Fruit fly (Drosophila melanogaster) whole organism, adult: ENCODE data around the gene mRpL27.
A peak's percentile ranks its signal among the peaks of the same experiment; 100 is the strongest.

Experiments
- CG11617 ChIP-seq: fragments of 200-800 bp; sonication (Bioruptor generic); optimal IDR thresholded peaks from 2 replicates; lab custom pipeline; 2017; ENCODE audit warnings: mild to moderate bottlenecking, missing biosample characterization, missing genetic modification reagents, missing genetic modification characterization
- CG12768 ChIP-seq: fragments of 200-800 bp; sonication (Bioruptor generic); optimal IDR thresholded peaks from 2 replicates; lab custom pipeline; 2017; ENCODE audit warnings: missing biosample characterization, missing genetic modification characterization, mild to moderate bottlenecking, moderate library complexity, missing genetic modification reagents
- CG14711 ChIP-seq: fragments of 200-800 bp; sonication (Bioruptor generic); optimal IDR thresholded peaks from 2 replicates; lab custom pipeline; 2018; ENCODE audit warnings: missing biosample characterization, mild to moderate bottlenecking, missing genetic modification characterization, moderate library complexity
- CG1620 ChIP-seq: fragments of 200-800 bp; sonication (Bioruptor generic); optimal IDR thresholded peaks from 2 replicates; lab custom pipeline; 2016; ENCODE audit warnings: missing biosample characterization, missing genetic modification characterization
- CG33017 ChIP-seq: fragments of 200-800 bp; sonication (Bioruptor generic); optimal IDR thresholded peaks from 2 replicates; lab custom pipeline; 2018; ENCODE audit warnings: missing biosample characterization, mild to moderate bottlenecking, missing genetic modification characterization, moderate library complexity
- CG5204 ChIP-seq: fragments of 200-800 bp; sonication (Bioruptor generic); optimal IDR thresholded peaks from 2 replicates; lab custom pipeline; 2016; ENCODE audit warnings: missing biosample characterization, missing genetic modification characterization
- CG7045 ChIP-seq: fragments of 200-800 bp; sonication (Bioruptor generic); optimal IDR thresholded peaks from 2 replicates; lab custom pipeline; 2017; ENCODE audit warnings: missing biosample characterization, mild to moderate bottlenecking, missing genetic modification characterization
- CG7101 ChIP-seq: fragments of 200-800 bp; sonication (Bioruptor generic); optimal IDR thresholded peaks from 2 replicates; lab custom pipeline; 2018; ENCODE audit warnings: missing biosample characterization, mild to moderate bottlenecking, missing genetic modification characterization, moderate library complexity
- Clk ChIP-seq: fragments of 200-800 bp; sonication (Bioruptor generic); optimal IDR thresholded peaks from 2 replicates; lab custom pipeline; 2017; ENCODE audit warnings: missing biosample characterization, missing genetic modification characterization
- Crg-1 ChIP-seq: fragments of 200-800 bp; sonication (Bioruptor generic); optimal IDR thresholded peaks from 2 replicates; lab custom pipeline; 2016; ENCODE audit warnings: missing biosample characterization, missing genetic modification characterization
- Hr96 ChIP-seq: fragments of 200-800 bp; sonication (Bioruptor generic); optimal IDR thresholded peaks from 2 replicates; lab custom pipeline; 2016; ENCODE audit warnings: missing biosample characterization, missing genetic modification characterization
- Mnt ChIP-seq: fragments of 200-800 bp; sonication (Bioruptor generic); optimal IDR thresholded peaks from 2 replicates; lab custom pipeline; 2016; ENCODE audit warnings: missing biosample characterization, mild to moderate bottlenecking, missing genetic modification characterization
- bab1 ChIP-seq: fragments of 200-800 bp; sonication (Bioruptor generic); optimal IDR thresholded peaks from 3 replicates; lab custom pipeline; 2019; ENCODE audit warnings: missing biosample characterization, mild to moderate bottlenecking, missing genetic modification characterization, moderate library complexity
- cic ChIP-seq: fragments of 200-800 bp; sonication (Bioruptor generic); optimal IDR thresholded peaks from 2 replicates; lab custom pipeline; 2017; ENCODE audit warnings: missing biosample characterization, mild to moderate bottlenecking, missing genetic modification characterization, moderate library complexity
- cnc ChIP-seq, 2 experiments: fragments of >200 bp; optimal IDR thresholded peaks; 2 replicates each; lab custom pipeline; 2017
- kay ChIP-seq: fragments of 200-800 bp; sonication (Bioruptor generic); peaks from one replicate; lab custom pipeline; 2016; ENCODE audit warnings: missing biosample characterization, missing genetic modification characterization, borderline replicate concordance
- ovo ChIP-seq: fragments of 200-800 bp; sonication (Bioruptor generic); optimal IDR thresholded peaks from 2 replicates; lab custom pipeline; 2016; ENCODE audit warnings: missing biosample characterization, missing genetic modification characterization
- pad ChIP-seq: fragments of 200-800 bp; sonication (Bioruptor generic); optimal IDR thresholded peaks from 3 replicates; lab custom pipeline; 2017; ENCODE audit warnings: missing biosample characterization, missing genetic modification characterization, mild to moderate bottlenecking, moderate library complexity, missing genetic modification reagents
- tj ChIP-seq: fragments of 200-800 bp; sonication (Bioruptor generic); optimal IDR thresholded peaks from 3 replicates; lab custom pipeline; 2017; ENCODE audit warnings: missing biosample characterization, mild to moderate bottlenecking, missing genetic modification characterization, moderate library complexity
- toe ChIP-seq: fragments of 200-800 bp; sonication (Bioruptor generic); optimal IDR thresholded peaks from 2 replicates; lab custom pipeline; 2016; ENCODE audit warnings: missing biosample characterization, missing genetic modification characterization

The mRpL27 gene

DNA sequence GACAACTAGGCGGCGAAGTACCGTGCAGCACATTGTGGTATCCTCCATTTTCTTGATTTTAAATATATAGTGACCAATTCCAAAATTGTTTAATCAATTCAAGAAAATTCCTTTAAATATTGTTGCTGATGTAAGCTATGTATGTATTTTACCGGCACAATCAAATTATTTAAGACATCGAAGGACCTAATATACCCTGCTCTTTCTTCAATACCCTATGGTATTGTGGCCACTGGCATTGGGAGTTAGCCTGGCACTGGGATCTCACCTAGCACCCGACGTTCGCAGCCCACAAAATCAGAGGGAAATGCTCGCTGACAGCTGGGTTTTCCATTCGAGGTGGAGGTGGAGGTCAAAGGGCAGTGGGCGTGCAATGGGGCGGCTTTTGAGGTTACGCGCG lies 37.3 kb downstream of the mRpL27 start:
- no peak for TF ChIP-seq tj (GFP tag; lab: Kevin White, UChicago)
- no peak for TF ChIP-seq CG14711
- TF ChIP-seq Clk (GFP tag; lab: Kevin White, UChicago): no peak
- TF ChIP-seq CG7101 (tag; lab: Kevin White, UChicago): no peak
- TF ChIP-seq CG12768 (GFP tag; lab: Kevin White, UChicago): no peak
- no peak for TF ChIP-seq CG7045 (GFP tag; lab: Kevin White, UChicago)
- no peak for TF ChIP-seq ovo (GFP tag; lab: Kevin White, UChicago)
- TF ChIP-seq Mnt (GFP tag; lab: Kevin White, UChicago): no peak
- no peak for TF ChIP-seq bab1
- no peak for TF ChIP-seq cic (GFP tag; lab: Kevin White, UChicago)
- no peak for TF ChIP-seq kay (GFP tag; lab: Kevin White, UChicago)
- TF ChIP-seq Crg-1 (GFP tag; lab: Kevin White, UChicago): no peak
- no peak for TF ChIP-seq CG1620 (GFP tag; lab: Kevin White, UChicago)
- TF ChIP-seq CG33017 (tag; lab: Kevin White, UChicago): no peak
- no peak for TF ChIP-seq CG11617
- no peak for TF ChIP-seq Hr96 (GFP tag; lab: Kevin White, UChicago)
- no peak for TF ChIP-seq pad (GFP tag; lab: Kevin White, UChicago)

DNA sequence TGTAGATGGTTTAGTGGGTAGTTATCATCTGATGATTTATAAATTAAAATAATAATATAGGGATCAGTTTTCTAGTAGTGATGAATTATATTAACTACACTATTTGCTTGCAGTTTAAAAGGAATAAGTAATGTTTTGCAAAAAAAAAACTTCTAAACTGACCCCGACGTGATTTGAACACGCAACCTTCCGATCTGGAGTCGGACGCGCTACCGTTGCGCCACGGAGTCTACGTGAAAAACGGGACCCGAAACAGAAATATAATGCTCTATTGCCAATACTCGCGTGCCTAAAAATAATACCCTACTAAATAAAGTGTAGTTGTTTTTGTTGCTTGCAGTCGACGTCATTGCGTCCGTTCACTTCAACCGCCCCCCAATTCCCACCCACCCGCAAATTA lies 40.6 kb downstream of the mRpL27 start:
- TF ChIP-seq bab1: no peak

DNA sequence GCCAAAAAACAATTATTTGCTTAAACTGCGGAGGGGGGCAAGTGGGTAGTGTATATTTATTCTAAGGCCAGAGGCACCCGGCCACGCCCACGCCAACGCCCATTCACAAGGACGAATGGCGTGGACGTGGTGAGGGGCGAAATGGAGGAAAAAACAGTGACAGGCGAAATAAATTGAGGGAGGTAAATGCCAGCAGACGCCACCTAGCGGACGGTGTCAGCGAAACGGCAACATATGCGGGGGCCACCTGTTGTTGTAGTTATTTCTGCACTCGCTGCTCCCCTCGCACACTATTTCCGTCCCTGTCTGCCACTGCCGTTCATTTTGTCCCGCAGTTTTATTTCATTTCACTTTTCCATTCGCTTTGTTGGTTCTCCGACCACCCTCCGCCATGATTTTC lies 41.5 kb downstream of the mRpL27 start:
- TF ChIP-seq cnc (optimal IDR thresholded peaks at IDR 0.05; lab: Kevin White, UChicago): no peak
- TF ChIP-seq kay (GFP tag; lab: Kevin White, UChicago): peak; percentile 9
- TF ChIP-seq CG14711: no peak
- TF ChIP-seq Crg-1 (GFP tag; lab: Kevin White, UChicago): no peak
- no peak for TF ChIP-seq ovo (GFP tag; lab: Kevin White, UChicago)

DNA sequence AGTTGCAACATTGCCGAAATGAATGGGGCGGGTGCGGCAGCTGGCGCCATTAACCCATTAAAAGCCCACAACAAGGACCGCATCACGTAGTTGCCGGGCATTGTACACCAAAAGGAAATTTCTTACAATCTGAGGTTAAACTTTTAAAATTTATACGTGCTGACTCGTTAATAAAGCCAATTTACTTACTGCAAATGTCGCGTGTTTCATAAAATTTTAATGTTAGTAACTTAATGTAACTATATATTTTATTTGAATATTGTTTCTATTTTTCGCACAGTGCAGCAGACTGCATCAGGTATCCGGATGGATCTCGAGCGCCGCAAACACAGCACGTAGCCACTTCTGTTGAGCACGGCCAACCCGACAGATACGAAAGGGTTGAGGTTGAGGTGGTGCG lies 42.5 kb downstream of the mRpL27 start:
- TF ChIP-seq toe (GFP tag; lab: Kevin White, UChicago): no peak
- TF ChIP-seq Hr96 (GFP tag; lab: Kevin White, UChicago): no peak
- TF ChIP-seq CG5204 (GFP tag; lab: Kevin White, UChicago): peak; percentile 43
- TF ChIP-seq pad (GFP tag; lab: Kevin White, UChicago): no peak
- TF ChIP-seq Crg-1 (GFP tag; lab: Kevin White, UChicago): no peak
- TF ChIP-seq CG7045 (GFP tag; lab: Kevin White, UChicago): peak; percentile 36
- no peak for TF ChIP-seq CG14711
- TF ChIP-seq cnc (optimal IDR thresholded peaks at IDR 0.05; lab: Kevin White, UChicago): no peak
- TF ChIP-seq CG33017 (tag; lab: Kevin White, UChicago): peak; percentile 42
- peak; percentile 13 for TF ChIP-seq CG12768 (GFP tag; lab: Kevin White, UChicago)
- no peak for TF ChIP-seq CG1620 (GFP tag; lab: Kevin White, UChicago)
- TF ChIP-seq bab1: no peak

DNA sequence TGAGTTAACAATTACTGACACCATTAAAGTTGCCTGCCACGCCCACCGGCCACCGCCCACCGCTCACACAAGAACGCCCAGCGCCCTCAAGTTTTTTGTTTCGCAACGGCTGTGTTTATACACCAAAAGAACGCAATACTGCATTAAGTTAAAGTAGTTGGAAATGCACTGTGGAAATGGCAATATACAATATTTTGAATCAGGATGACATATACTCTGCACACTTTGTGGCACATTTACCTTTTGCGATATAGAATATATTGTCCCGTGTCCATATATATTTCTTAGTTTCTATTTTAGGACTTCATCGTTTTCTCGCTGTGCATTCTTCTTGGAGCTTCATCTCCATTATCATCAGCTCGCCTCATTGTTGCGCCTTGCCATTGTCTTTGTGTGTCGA lies 43.3 kb downstream of the mRpL27 start:
- TF ChIP-seq cic (GFP tag; lab: Kevin White, UChicago) (no peak), CG7045 (GFP tag; lab: Kevin White, UChicago) (no peak), Hr96 (GFP tag; lab: Kevin White, UChicago) (peak; percentile 10), bab1 (no peak)

DNA sequence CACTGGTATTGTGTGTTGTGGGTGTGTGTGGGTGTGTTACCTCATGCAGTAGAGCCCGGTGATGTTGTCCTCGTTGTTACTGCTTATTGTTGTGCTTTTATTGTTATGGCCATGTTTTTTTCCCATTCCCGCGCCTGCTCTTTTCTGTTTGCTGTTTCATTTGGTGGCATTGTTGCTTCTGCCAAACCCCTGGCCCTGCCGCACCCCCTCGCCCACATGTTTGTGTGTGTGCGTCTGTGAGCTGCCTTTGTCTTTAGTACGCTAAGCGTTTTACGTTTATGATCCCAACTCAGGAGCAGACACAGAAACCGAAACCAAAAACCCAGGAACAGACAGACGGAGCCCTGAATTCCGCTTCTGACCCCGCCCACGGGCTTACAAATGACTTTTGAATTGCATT lies 45.4 kb downstream of the mRpL27 start:
- TF ChIP-seq CG12768 (GFP tag; lab: Kevin White, UChicago): no peak
- TF ChIP-seq CG14711: no peak
- no peak for TF ChIP-seq ovo (GFP tag; lab: Kevin White, UChicago)
- TF ChIP-seq Crg-1 (GFP tag; lab: Kevin White, UChicago): no peak
- no peak for TF ChIP-seq Hr96 (GFP tag; lab: Kevin White, UChicago)
- no peak for TF ChIP-seq CG33017 (tag; lab: Kevin White, UChicago)
- no peak for TF ChIP-seq cic (GFP tag; lab: Kevin White, UChicago)
- TF ChIP-seq toe (GFP tag; lab: Kevin White, UChicago): no peak
- TF ChIP-seq CG1620 (GFP tag; lab: Kevin White, UChicago): no peak
- TF ChIP-seq Mnt (GFP tag; lab: Kevin White, UChicago): no peak
- TF ChIP-seq kay (GFP tag; lab: Kevin White, UChicago): no peak
- TF ChIP-seq CG7045 (GFP tag; lab: Kevin White, UChicago): no peak
- TF ChIP-seq cnc (optimal IDR thresholded peaks at IDR 0.05; lab: Kevin White, UChicago): no peak
- no peak for TF ChIP-seq Clk (GFP tag; lab: Kevin White, UChicago)

DNA sequence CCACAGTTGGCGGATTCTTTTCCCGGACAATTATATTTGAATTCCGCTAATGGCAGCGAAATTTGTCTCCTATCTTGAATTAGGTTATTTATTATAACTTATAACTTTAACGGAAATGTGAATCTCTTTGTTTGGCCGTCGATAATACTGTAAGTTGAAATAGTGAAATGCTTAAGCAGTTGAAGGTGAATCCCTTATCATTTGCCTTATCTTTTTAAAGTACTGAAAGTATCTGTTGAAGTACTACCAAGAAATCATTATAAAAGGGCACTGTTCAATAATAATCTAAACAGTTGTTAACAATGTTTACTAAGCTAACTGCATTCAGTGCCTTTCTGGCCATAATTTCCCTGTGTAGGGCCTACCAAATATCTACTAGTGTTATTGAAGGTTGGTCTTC lies 48.6 kb downstream of the mRpL27 start, which contains the start of gene CG43055:
Gene CG43055 (plus strand): TSS at position 301 of the 400 bp plus-strand sequence.
- no peak for TF ChIP-seq bab1
- no peak for TF ChIP-seq CG33017 (tag; lab: Kevin White, UChicago)
- TF ChIP-seq cic (GFP tag; lab: Kevin White, UChicago): no peak
- no peak for TF ChIP-seq CG1620 (GFP tag; lab: Kevin White, UChicago)
- no peak for TF ChIP-seq Crg-1 (GFP tag; lab: Kevin White, UChicago)
- TF ChIP-seq CG5204 (GFP tag; lab: Kevin White, UChicago): no peak
- no peak for TF ChIP-seq CG14711
- no peak for TF ChIP-seq CG11617
- no peak for TF ChIP-seq Mnt (GFP tag; lab: Kevin White, UChicago)
